Fruit fly (Drosophila melanogaster) whole organism, prepupa: Measurements from ENCODE around the gene CG14683.

Source experiments
- CG10631 ChIP-seq: fragments of 200-800 bp; sonication (Bioruptor generic); optimal IDR thresholded peaks from 2 replicates; lab custom pipeline; 2016; ENCODE audit warnings: missing biosample characterization, missing genetic modification characterization
- CG10669 ChIP-seq: fragments of 200-800 bp; sonication (Bioruptor generic); optimal IDR thresholded peaks from 3 replicates; lab custom pipeline; 2018; ENCODE audit warnings: missing biosample characterization, mild to moderate bottlenecking, missing genetic modification characterization, moderate library complexity
- CG11762 ChIP-seq: fragments of 200-800 bp; sonication (Bioruptor generic); optimal IDR thresholded peaks from 3 replicates; lab custom pipeline; 2016; ENCODE audit warnings: missing biosample characterization, missing genetic modification characterization; ENCODE audit not compliant: insufficient read depth
- CG16779 ChIP-seq: fragments of 200-800 bp; sonication (Bioruptor generic); optimal IDR thresholded peaks from 3 replicates; lab custom pipeline; 2017; ENCODE audit warnings: missing biosample characterization, mild to moderate bottlenecking, missing genetic modification characterization
- CG6276 ChIP-seq: fragments of 200-800 bp; sonication (Bioruptor generic); optimal IDR thresholded peaks from 2 replicates; lab custom pipeline; 2017; ENCODE audit warnings: missing biosample characterization, mild to moderate bottlenecking, missing genetic modification characterization
- Eip78C ChIP-seq: fragments of 200-800 bp; sonication (Bioruptor generic); peaks from one replicate; lab custom pipeline; 2016; ENCODE audit warnings: missing biosample characterization, missing genetic modification characterization
- Gug ChIP-seq: fragments of 200-800 bp; sonication (Bioruptor generic); IDR thresholded peaks from 2 replicates; pipeline ENCODE4 v1.3.6; 2022; ENCODE audit warnings: missing biosample characterization, missing genetic modification characterization
- Hr39 ChIP-seq: fragments of 200-800 bp; sonication (Bioruptor generic); optimal IDR thresholded peaks from 2 replicates; lab custom pipeline; 2016; ENCODE audit warnings: missing biosample characterization, missing genetic modification characterization
- OdsH ChIP-seq: fragments of 200-800 bp; sonication (Bioruptor generic); optimal IDR thresholded peaks from 3 replicates; lab custom pipeline; 2016; ENCODE audit warnings: missing biosample characterization, missing genetic modification characterization
- acj6 ChIP-seq: fragments of 200-800 bp; sonication (Bioruptor generic); optimal IDR thresholded peaks from 3 replicates; lab custom pipeline; 2016; ENCODE audit warnings: missing biosample characterization, missing genetic modification characterization
- fd85E ChIP-seq: fragments of 200-800 bp; sonication (Bioruptor generic); optimal IDR thresholded peaks from 3 replicates; lab custom pipeline; 2016; ENCODE audit warnings: missing biosample characterization, missing genetic modification characterization

dm6 chr3R:10655968-10656367 is 40.5 kb upstream of the CG14683 start:
- TF ChIP-seq OdsH (GFP tag; lab: Kevin White, UChicago), result peak; percentile 7
- TF ChIP-seq fd85E (GFP tag; lab: Kevin White, UChicago), result no peak
- no peak for TF ChIP-seq Gug (GFP tag; lab: Robert Waterston, UW)
- TF ChIP-seq CG16779, result no peak
- no peak for TF ChIP-seq CG10631
- peak; percentile 35 for TF ChIP-seq Eip78C (GFP tag; lab: Kevin White, UChicago)
- TF ChIP-seq acj6 (GFP tag; lab: Kevin White, UChicago), result no peak
- TF ChIP-seq CG6276, result no peak
- no peak for TF ChIP-seq CG11762
- peak; percentile 14 for TF ChIP-seq Hr39 (GFP tag; lab: Kevin White, UChicago)
- TF ChIP-seq CG10669 (GFP tag; lab: Kevin White, UChicago), result no peak
